Fruit fly (Drosophila melanogaster) S2 (cell line): ENCODE results near the gene CG17147.

Experiments
- CG8478 ChIP-seq: fragments of >200 bp; optimal IDR thresholded peaks from 2 replicates; lab custom pipeline; 2018
- CTCF ChIP-seq, 2 experiments: fragments of >200 bp; optimal IDR thresholded peaks; 2 replicates each; lab custom pipeline; 2018

dm6 chr3L:20177697-20178096, 46.0 kb upstream of the CG17147 start:
- no peak for TF ChIP-seq CG8478
- no peak for TF ChIP-seq CTCF (optimal IDR thresholded peaks at IDR 0.05; lab: Kevin White, UChicago)
